Worm (Caenorhabditis elegans) whole organism, mixed stage, embryonic: ENCODE data around the gene K09C4.10.

Source experiments
- M03D4.4 ChIP-seq: sonication (generic microtip); optimal IDR thresholded peaks from 2 replicates; lab custom pipeline; 2017; ENCODE audit warnings: mild to moderate bottlenecking, missing genetic modification characterization, missing compliant biosample characterization
- bed-3 ChIP-seq: fragments of 200-800 bp; sonication (Bioruptor generic); optimal IDR thresholded peaks from 3 replicates; lab custom pipeline; 2018; ENCODE audit warnings: mild to moderate bottlenecking, missing genetic modification characterization, moderate library complexity, missing compliant biosample characterization
- blmp-1 ChIP-seq: fragments of 150-350 bp; optimal IDR thresholded peaks from 2 replicates; lab custom pipeline; 2014; ENCODE audit warnings: missing biosample characterization, missing genetic modification characterization
- ceh-39 ChIP-seq: fragments of 150-350 bp; optimal IDR thresholded peaks from 2 replicates; lab custom pipeline; 2014; ENCODE audit warnings: missing biosample characterization, missing genetic modification characterization
- ceh-43 ChIP-seq: fragments of 200-800 bp; sonication (Bioruptor generic); optimal IDR thresholded peaks from 2 replicates; lab custom pipeline; 2018; ENCODE audit warnings: mild to moderate bottlenecking, missing genetic modification characterization, moderate library complexity, missing compliant biosample characterization
- ceh-83 ChIP-seq: fragments of 200-800 bp; sonication (Bioruptor generic); optimal IDR thresholded peaks from 2 replicates; lab custom pipeline; 2018; ENCODE audit warnings: mild to moderate bottlenecking, missing genetic modification characterization, missing compliant biosample characterization
- ces-1 ChIP-seq: fragments of 150-350 bp; optimal IDR thresholded peaks from 2 replicates; lab custom pipeline; 2014; ENCODE audit warnings: missing biosample characterization, missing genetic modification reagents, missing genetic modification characterization
- cnd-1 ChIP-seq: fragments of 200-800 bp; sonication (Bioruptor generic); optimal IDR thresholded peaks from 2 replicates; lab custom pipeline; 2018; ENCODE audit warnings: mild to moderate bottlenecking, missing genetic modification characterization, missing compliant biosample characterization
- drap-1 ChIP-seq: fragments of 200-800 bp; sonication (Bioruptor generic); optimal IDR thresholded peaks from 3 replicates; lab custom pipeline; 2018; ENCODE audit warnings: mild to moderate bottlenecking, missing genetic modification characterization, missing compliant biosample characterization
- elt-1 ChIP-seq: sonication (generic microtip); optimal IDR thresholded peaks from 2 replicates; lab custom pipeline; 2017; ENCODE audit warnings: missing genetic modification characterization, mild to moderate bottlenecking, missing compliant biosample characterization, antibody characterized with exemption, moderate library complexity, borderline replicate concordance; ENCODE audit not compliant: insufficient read depth
- elt-3 ChIP-seq: fragments of 150-350 bp; optimal IDR thresholded peaks from 2 replicates; lab custom pipeline; 2014; ENCODE audit warnings: missing biosample characterization, missing genetic modification characterization
- flh-1 ChIP-seq: fragments of 200-800 bp; sonication (Bioruptor generic); optimal IDR thresholded peaks from 2 replicates; lab custom pipeline; 2018; ENCODE audit warnings: mild to moderate bottlenecking, missing genetic modification characterization, moderate library complexity, missing compliant biosample characterization
- ham-2 ChIP-seq: fragments of 200-800 bp; sonication (Bioruptor generic); optimal IDR thresholded peaks from 2 replicates; lab custom pipeline; 2018; ENCODE audit warnings: mild to moderate bottlenecking, missing genetic modification characterization, missing compliant biosample characterization
- hlh-1 ChIP-seq: fragments of 150-350 bp; optimal IDR thresholded peaks from 2 replicates; lab custom pipeline; 2014; ENCODE audit warnings: missing biosample characterization, missing genetic modification reagents, missing genetic modification characterization
- lin-13 ChIP-seq: fragments of 150-350 bp; optimal IDR thresholded peaks from 2 replicates; lab custom pipeline; 2014; ENCODE audit warnings: missing biosample characterization, missing genetic modification characterization
- lin-32 ChIP-seq: fragments of 200-800 bp; sonication (Bioruptor generic); optimal IDR thresholded peaks from 2 replicates; lab custom pipeline; 2018; ENCODE audit warnings: mild to moderate bottlenecking, missing genetic modification characterization, missing compliant biosample characterization
- lsy-2 ChIP-seq: fragments of 150-350 bp; optimal IDR thresholded peaks from 2 replicates; lab custom pipeline; 2014; ENCODE audit warnings: missing biosample characterization, missing genetic modification characterization
- mab-5 ChIP-seq: fragments of 150-350 bp; optimal IDR thresholded peaks from 2 replicates; lab custom pipeline; 2014; ENCODE audit warnings: missing biosample characterization, missing genetic modification characterization
- mep-1 ChIP-seq: fragments of 150-350 bp; optimal IDR thresholded peaks from 2 replicates; lab custom pipeline; 2017; ENCODE audit warnings: missing biosample characterization, missing genetic modification reagents, missing genetic modification characterization, inconsistent platforms
- mls-2 ChIP-seq: sonication (generic microtip); optimal IDR thresholded peaks from 2 replicates; lab custom pipeline; 2016; ENCODE audit warnings: mild to moderate bottlenecking, missing genetic modification characterization, moderate library complexity, missing compliant biosample characterization
- nhr-12 ChIP-seq: fragments of 150-350 bp; optimal IDR thresholded peaks from 2 replicates; lab custom pipeline; 2014; ENCODE audit warnings: missing biosample characterization, missing genetic modification characterization
- nhr-2 ChIP-seq: fragments of 150-350 bp; optimal IDR thresholded peaks from 2 replicates; lab custom pipeline; 2014; ENCODE audit warnings: missing biosample characterization, missing genetic modification characterization
- nhr-237 ChIP-seq: fragments of 150-350 bp; optimal IDR thresholded peaks from 2 replicates; lab custom pipeline; 2014; ENCODE audit warnings: missing biosample characterization, missing genetic modification characterization
- nhr-28 ChIP-seq: fragments of 150-350 bp; optimal IDR thresholded peaks from 2 replicates; lab custom pipeline; 2014; ENCODE audit warnings: missing biosample characterization, missing genetic modification characterization
- nhr-76 ChIP-seq: sonication (generic microtip); optimal IDR thresholded peaks from 2 replicates; lab custom pipeline; 2017; ENCODE audit warnings: missing biosample characterization, missing genetic modification characterization
- pha-4 ChIP-seq: fragments of 150-350 bp; optimal IDR thresholded peaks from 2 replicates; lab custom pipeline; 2018; ENCODE audit warnings: missing biosample characterization, missing genetic modification reagents, missing genetic modification characterization
- sem-2 ChIP-seq: fragments of 200-800 bp; sonication (Bioruptor generic); optimal IDR thresholded peaks from 2 replicates; lab custom pipeline; 2018; ENCODE audit warnings: mild to moderate bottlenecking, missing genetic modification characterization, missing compliant biosample characterization
- snpc-4 ChIP-seq: fragments of 150-350 bp; optimal IDR thresholded peaks from 2 replicates; lab custom pipeline; 2014; ENCODE audit warnings: missing biosample characterization, missing genetic modification characterization
- sptf-1 ChIP-seq: sonication (generic microtip); optimal IDR thresholded peaks from 2 replicates; lab custom pipeline; 2017; ENCODE audit warnings: mild to moderate bottlenecking, missing genetic modification characterization, moderate library complexity, missing compliant biosample characterization
- tbx-8 ChIP-seq: fragments of 200-800 bp; sonication (Bioruptor generic); optimal IDR thresholded peaks from 2 replicates; lab custom pipeline; 2018; ENCODE audit warnings: mild to moderate bottlenecking, missing genetic modification characterization, moderate library complexity, missing compliant biosample characterization
- unc-120 ChIP-seq: sonication (generic microtip); optimal IDR thresholded peaks from 2 replicates; lab custom pipeline; 2017; ENCODE audit warnings: missing genetic modification characterization, missing compliant biosample characterization; ENCODE audit not compliant: poor library complexity, severe bottlenecking
- unc-39 ChIP-seq: fragments of 150-350 bp; optimal IDR thresholded peaks from 2 replicates; lab custom pipeline; 2014; ENCODE audit warnings: missing biosample characterization, missing genetic modification characterization
- unc-62 ChIP-seq: fragments of 150-350 bp; optimal IDR thresholded peaks from 2 replicates; lab custom pipeline; 2014; ENCODE audit warnings: missing biosample characterization, missing genetic modification reagents, missing genetic modification characterization
- ztf-11 ChIP-seq: fragments of 150-350 bp; optimal IDR thresholded peaks from 2 replicates; lab custom pipeline; 2014; ENCODE audit warnings: missing biosample characterization, missing genetic modification characterization

The K09C4.10 gene

DNA sequence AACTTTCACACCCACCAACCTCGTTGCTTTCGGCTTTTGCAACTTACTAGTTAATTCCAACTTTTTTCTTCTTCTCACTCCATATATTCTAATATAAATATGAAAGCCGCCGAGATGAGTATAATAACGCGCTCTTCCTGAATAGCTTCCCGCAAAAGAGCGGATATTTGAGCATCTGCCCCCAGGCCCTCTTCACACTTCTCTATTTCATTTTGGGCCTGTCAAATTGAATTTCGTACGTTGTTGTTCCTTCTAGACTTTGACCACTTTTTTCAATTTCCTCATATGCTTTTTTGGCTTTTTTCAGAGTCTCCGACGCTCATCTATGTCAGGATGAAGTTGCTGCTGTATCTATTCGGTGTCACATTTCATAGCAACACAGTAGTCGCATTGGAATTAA, 35.0 kb upstream of the K09C4.10 start, which contains the start of gene ddr-2:
Gene ddr-2 (plus strand): TSS at position 301 of the 400 bp plus-strand sequence.
- TF ChIP-seq ces-1 (GFP tag; lab: Kevin White, UChicago) (peak; percentile 67), mep-1 (tag; lab: Kevin White, UChicago) (no peak), unc-120 (no peak)

DNA sequence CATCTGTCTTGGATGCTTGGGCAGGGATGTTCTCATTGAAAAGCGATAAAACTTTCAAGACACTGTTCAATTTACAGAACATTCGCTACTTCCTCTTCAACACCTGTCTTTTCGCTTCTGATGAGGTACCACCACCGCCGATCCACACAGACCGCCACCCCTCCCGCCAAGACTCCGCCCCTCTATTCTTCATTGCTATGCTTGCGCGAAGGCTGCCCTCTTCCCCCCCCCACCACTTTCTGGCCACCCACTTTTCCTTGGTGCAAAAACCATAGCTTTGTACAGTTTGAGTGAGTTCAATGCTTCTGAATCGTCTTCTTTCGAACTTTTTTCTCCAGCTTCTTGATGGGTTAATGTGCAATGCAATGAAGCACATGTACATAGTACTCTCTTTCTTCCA, 33.9 kb upstream of the K09C4.10 start:
- TF ChIP-seq bed-3 (GFP tag; lab: Kevin White, UChicago) (no peak), drap-1 (GFP tag; lab: Kevin White, UChicago) (no peak), lsy-2 (tag; lab: Kevin White, UChicago) (no peak), ceh-83 (no peak), ces-1 (GFP tag; lab: Kevin White, UChicago) (no peak), blmp-1 (no peak), M03D4.4 (tag; lab: Kevin White, UChicago) (no peak), elt-3 (tag; lab: Kevin White, UChicago) (no peak), pha-4 (tag; lab: Kevin White, UChicago) (no peak), cnd-1 (tag; lab: Kevin White, UChicago) (peak; percentile 22), mep-1 (tag; lab: Kevin White, UChicago) (no peak), mab-5 (tag; lab: Kevin White, UChicago) (no peak), snpc-4 (no peak), ztf-11 (no peak), unc-62 (no peak), nhr-28 (tag; lab: Kevin White, UChicago) (no peak), unc-39 (tag; lab: Kevin White, UChicago) (no peak), nhr-237 (tag; lab: Kevin White, UChicago) (no peak), elt-1 (tag; lab: Kevin White, UChicago) (no peak), sptf-1 (tag; lab: Kevin White, UChicago) (peak; percentile 27), hlh-1 (tag; lab: Kevin White, UChicago) (no peak), sem-2 (GFP tag; lab: Kevin White, UChicago) (no peak), ham-2 (GFP tag; lab: Kevin White, UChicago) (peak; percentile 57), lin-13 (tag; lab: Kevin White, UChicago) (no peak), nhr-12 (no peak), flh-1 (no peak), ceh-39 (tag; lab: Kevin White, UChicago) (no peak), mls-2 (tag; lab: Kevin White, UChicago) (peak; percentile 36), unc-120 (no peak), nhr-2 (tag; lab: Kevin White, UChicago) (no peak), ceh-43 (no peak), tbx-8 (no peak), nhr-76 (tag; lab: Kevin White, UChicago) (no peak), lin-32 (GFP tag; lab: Kevin White, UChicago) (no peak)

DNA sequence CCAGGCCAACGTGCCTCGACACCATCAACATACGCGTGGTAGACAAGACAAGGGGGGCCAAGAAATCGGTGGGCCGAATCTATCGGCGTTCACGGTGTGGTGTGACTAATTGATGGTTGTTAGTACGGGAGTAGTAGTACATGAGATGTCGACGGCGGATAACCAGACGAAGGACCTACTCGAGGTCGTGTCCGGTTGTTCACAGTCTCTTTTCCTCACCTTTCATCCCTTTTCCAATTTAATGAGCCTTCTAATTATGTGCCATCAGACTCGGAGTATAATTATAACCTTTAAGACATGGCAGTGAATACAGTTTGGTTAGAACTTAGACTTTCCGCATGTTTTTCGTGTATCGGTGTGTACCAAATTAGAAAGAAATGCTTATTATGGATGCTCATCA, 30.7 kb upstream of the K09C4.10 start:
- TF ChIP-seq ceh-43 (peak; percentile 63), nhr-2 (tag; lab: Kevin White, UChicago) (peak; percentile 90), sptf-1 (tag; lab: Kevin White, UChicago) (peak; percentile 44), nhr-12 (no peak), mls-2 (tag; lab: Kevin White, UChicago) (peak; percentile 35), drap-1 (GFP tag; lab: Kevin White, UChicago) (no peak), elt-1 (tag; lab: Kevin White, UChicago) (no peak), lsy-2 (tag; lab: Kevin White, UChicago) (no peak)

DNA sequence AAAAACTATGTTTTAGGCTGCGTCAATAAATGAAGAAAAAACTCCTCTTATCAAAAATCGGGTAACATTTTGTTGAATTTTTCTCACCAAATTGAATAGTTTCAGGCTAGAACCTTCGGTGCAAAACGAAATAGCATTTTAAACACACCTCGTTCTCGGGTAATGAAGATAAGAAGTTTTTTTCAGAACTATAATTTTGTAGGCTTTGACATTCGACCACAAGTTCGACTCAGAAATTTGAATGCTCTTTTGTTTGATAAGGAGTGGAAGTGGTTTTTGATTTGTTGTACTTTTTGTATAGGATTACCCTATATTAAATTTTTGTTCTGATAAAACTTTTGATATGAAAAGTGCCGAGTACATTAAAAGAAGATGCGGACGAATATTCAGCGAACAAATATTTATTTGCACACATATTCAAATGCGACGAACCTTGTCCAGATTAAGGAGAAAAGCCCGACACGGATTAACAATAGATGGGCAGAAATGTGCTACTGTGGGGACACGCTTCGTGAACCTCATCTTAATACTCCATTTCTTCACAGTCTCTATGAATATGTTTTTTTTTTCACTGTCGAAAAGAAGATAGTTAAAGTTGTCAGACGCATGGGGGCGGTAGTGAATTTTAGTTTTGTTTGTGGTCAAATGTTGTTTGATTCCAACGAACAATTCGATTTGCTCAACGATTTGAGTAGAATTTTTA, 26.7 kb upstream of the K09C4.10 start:
- TF ChIP-seq mab-5 (tag; lab: Kevin White, UChicago) (no peak), pha-4 (tag; lab: Kevin White, UChicago) (peak; percentile 53)
